Worm (Caenorhabditis elegans) whole organism, late embryonic: ENCODE data around the gene VM106R.1.

ENCODE experiments used
- K09A11.1 ChIP-seq: sonication (generic microtip); optimal IDR thresholded peaks from 2 replicates; lab custom pipeline; 2017; ENCODE audit warnings: antibody characterized with exemption, mild to moderate bottlenecking, missing genetic modification characterization, missing compliant biosample characterization; ENCODE audit not compliant: insufficient read depth
- ceh-14 ChIP-seq: sonication (generic microtip); optimal IDR thresholded peaks from 2 replicates; lab custom pipeline; 2016; ENCODE audit warnings: missing genotype, missing genetic modification characterization, missing compliant biosample characterization
- ceh-18 ChIP-seq: sonication (generic microtip); optimal IDR thresholded peaks from 2 replicates; lab custom pipeline; 2016; ENCODE audit warnings: missing genetic modification characterization, missing compliant biosample characterization
- ceh-2 ChIP-seq: sonication (generic microtip); optimal IDR thresholded peaks from 2 replicates; lab custom pipeline; 2016; ENCODE audit warnings: missing genotype, missing genetic modification characterization, missing compliant biosample characterization
- ceh-31 ChIP-seq: sonication (generic microtip); optimal IDR thresholded peaks from 2 replicates; lab custom pipeline; 2016; ENCODE audit warnings: missing genetic modification characterization, missing compliant biosample characterization
- ceh-45 ChIP-seq: fragments of 200-800 bp; sonication (Bioruptor generic); IDR thresholded peaks from 2 replicates; pipeline ENCODE4 v1.3.6; 2022; ENCODE audit warnings: missing genetic modification reagents, missing genetic modification characterization, missing compliant biosample characterization
- ceh-6 ChIP-seq: fragments of 200-800 bp; sonication (Bioruptor generic); optimal IDR thresholded peaks from 2 replicates; lab custom pipeline; 2018; ENCODE audit warnings: mild to moderate bottlenecking, missing genetic modification characterization, missing compliant biosample characterization
- dve-1 ChIP-seq: sonication (generic microtip); optimal IDR thresholded peaks from 2 replicates; lab custom pipeline; 2017; ENCODE audit warnings: antibody characterized with exemption, mild to moderate bottlenecking, missing genetic modification characterization, missing compliant biosample characterization
- elt-2 ChIP-seq: sonication (generic microtip); optimal IDR thresholded peaks from 2 replicates; lab custom pipeline; 2016; ENCODE audit warnings: missing genetic modification reagents, missing genetic modification characterization, missing compliant biosample characterization
- eyg-1 ChIP-seq: sonication (generic microtip); optimal IDR thresholded peaks from 2 replicates; lab custom pipeline; 2016; ENCODE audit warnings: missing genotype, missing genetic modification characterization, missing compliant biosample characterization
- fkh-10 ChIP-seq: fragments of 150-350 bp; optimal IDR thresholded peaks from 2 replicates; lab custom pipeline; 2014; ENCODE audit warnings: missing biosample characterization, missing genetic modification reagents, missing genetic modification characterization
- gmeb-2 ChIP-seq: sonication (generic microtip); optimal IDR thresholded peaks from 2 replicates; lab custom pipeline; 2016; ENCODE audit warnings: missing genetic modification characterization, inconsistent platforms, missing compliant biosample characterization
- hlh-13 ChIP-seq: fragments of 200-800 bp; sonication (Bioruptor generic); optimal IDR thresholded peaks from 2 replicates; lab custom pipeline; 2018; ENCODE audit warnings: mild to moderate bottlenecking, missing genetic modification characterization, missing compliant biosample characterization
- hlh-15 ChIP-seq: sonication (generic microtip); optimal IDR thresholded peaks from 2 replicates; lab custom pipeline; 2016; ENCODE audit warnings: missing genetic modification characterization, missing compliant biosample characterization
- hlh-30 ChIP-seq: sonication (generic microtip); optimal IDR thresholded peaks from 2 replicates; lab custom pipeline; 2017; ENCODE audit warnings: antibody characterized with exemption, missing genetic modification characterization, missing compliant biosample characterization; ENCODE audit not compliant: insufficient read depth
- hlh-6 ChIP-seq: sonication (generic microtip); optimal IDR thresholded peaks from 2 replicates; lab custom pipeline; 2016; ENCODE audit warnings: missing genotype, missing genetic modification characterization, missing compliant biosample characterization
- lim-6 ChIP-seq: sonication (generic microtip); optimal IDR thresholded peaks from 2 replicates; lab custom pipeline; 2016; ENCODE audit warnings: missing genetic modification characterization, missing compliant biosample characterization
- nfya-1 ChIP-seq: sonication (generic microtip); optimal IDR thresholded peaks from 2 replicates; lab custom pipeline; 2017; ENCODE audit warnings: missing genetic modification characterization, mild to moderate bottlenecking, missing compliant biosample characterization, antibody characterized with exemption, moderate library complexity
- nhr-11 ChIP-seq: fragments of 150-350 bp; optimal IDR thresholded peaks from 2 replicates; lab custom pipeline; 2014; ENCODE audit warnings: missing biosample characterization, missing genetic modification characterization
- npax-4 ChIP-seq: sonication (generic microtip); optimal IDR thresholded peaks from 2 replicates; lab custom pipeline; 2016; ENCODE audit warnings: missing genetic modification characterization, missing compliant biosample characterization
- pros-1 ChIP-seq: fragments of 150-350 bp; optimal IDR thresholded peaks from 2 replicates; lab custom pipeline; 2014; ENCODE audit warnings: missing biosample characterization, missing genetic modification reagents, missing genetic modification characterization
- sox-2 ChIP-seq: fragments of 200-800 bp; sonication (Bioruptor generic); IDR thresholded peaks from 2 replicates; pipeline ENCODE4 v1.3.6; 2022; ENCODE audit warnings: missing genetic modification reagents, missing genetic modification characterization, missing compliant biosample characterization
- syd-9 ChIP-seq: sonication (generic microtip); optimal IDR thresholded peaks from 2 replicates; lab custom pipeline; 2016; ENCODE audit warnings: mild to moderate bottlenecking, missing genetic modification characterization, moderate library complexity, missing compliant biosample characterization
- tbx-2 ChIP-seq: sonication (generic microtip); optimal IDR thresholded peaks from 2 replicates; lab custom pipeline; 2016; ENCODE audit warnings: missing genetic modification characterization, missing compliant biosample characterization
- ttx-3 ChIP-seq: sonication (generic microtip); optimal IDR thresholded peaks from 2 replicates; lab custom pipeline; 2016; ENCODE audit warnings: missing genetic modification reagents, missing genetic modification characterization, missing compliant biosample characterization
- unc-42 ChIP-seq: sonication (generic microtip); optimal IDR thresholded peaks from 2 replicates; lab custom pipeline; 2016; ENCODE audit warnings: missing genotype, missing genetic modification characterization, missing compliant biosample characterization

VM106R.1 gene

DNA sequence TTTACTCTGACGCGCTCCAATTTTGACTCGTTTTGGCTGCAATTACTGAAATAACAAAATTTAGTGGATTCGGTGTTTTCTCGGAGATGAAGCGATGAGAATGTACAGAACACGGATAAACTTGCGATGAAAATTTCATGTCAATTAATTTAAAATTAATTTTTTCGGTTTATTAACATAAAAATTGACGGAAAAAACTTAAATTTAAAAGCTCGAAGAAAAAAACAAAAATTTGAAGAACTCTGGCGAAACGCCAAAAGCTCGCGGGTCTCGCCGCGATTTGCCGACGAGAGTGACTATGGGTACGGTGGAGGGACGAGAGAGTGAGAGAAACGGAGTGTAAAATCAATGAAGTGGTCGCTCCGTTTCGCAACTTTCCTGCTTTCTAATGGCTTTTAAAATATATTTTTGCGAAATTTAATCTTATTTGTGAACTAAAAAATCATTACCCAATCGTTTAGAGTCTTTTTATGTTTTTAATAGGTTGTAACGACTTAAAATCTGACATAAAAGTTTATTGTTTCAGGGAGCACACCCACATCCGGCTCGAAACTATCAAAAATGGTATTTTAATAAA lies 39.8 kb upstream of the VM106R.1 start, which contains the start of the genes gmps-1 and cap-2 (continued):
- TF ChIP-seq ceh-2 (tag; lab: Kevin White, UChicago), result peak; percentile 2
- TF ChIP-seq unc-42, result peak; percentile 69
- TF ChIP-seq nhr-11 (tag; lab: Kevin White, UChicago), result no peak
- TF ChIP-seq sox-2 (GFP tag; lab: Robert Waterston, UW), result no peak; the same call in 1 of the 2 replicates
- peak; percentile 78 for TF ChIP-seq ceh-31 (tag; lab: Kevin White, UChicago)
- no peak for TF ChIP-seq K09A11.1 (tag; lab: Kevin White, UChicago)
- no peak for TF ChIP-seq hlh-30 (tag; lab: Kevin White, UChicago)
- TF ChIP-seq gmeb-2 (tag; lab: Kevin White, UChicago), result no peak
- TF ChIP-seq npax-4 (tag; lab: Kevin White, UChicago), result no peak
- no peak for TF ChIP-seq syd-9 (tag; lab: Kevin White, UChicago)
- no peak for TF ChIP-seq ceh-45 (GFP tag; lab: Robert Waterston, UW)
- TF ChIP-seq pros-1, result no peak
- peak; percentile 80 for TF ChIP-seq tbx-2 (tag; lab: Kevin White, UChicago)
- peak; percentile 5 for TF ChIP-seq eyg-1 (tag; lab: Kevin White, UChicago)
- TF ChIP-seq fkh-10, result no peak
- no peak for TF ChIP-seq lim-6
- TF ChIP-seq, all 69 proteins: peak for 24

DNA sequence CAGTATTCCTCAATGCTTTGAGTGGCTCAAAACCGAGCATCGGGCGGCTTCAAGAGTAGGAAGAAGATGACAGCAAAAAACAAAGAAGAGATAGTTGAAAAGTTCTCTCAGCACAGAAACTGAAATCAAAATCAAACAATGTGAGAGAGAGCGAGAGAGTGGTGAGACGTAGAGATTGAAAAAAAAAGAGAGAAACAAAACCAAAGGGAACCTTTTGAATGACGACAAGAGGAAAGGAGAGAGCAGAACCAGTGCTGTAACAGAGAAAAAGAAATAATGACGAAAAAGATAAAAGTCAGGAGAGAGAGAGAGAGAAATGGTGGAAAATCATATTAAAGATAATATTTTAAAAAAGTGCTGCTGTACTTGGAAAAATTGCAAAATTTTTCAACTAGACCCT lies 38.2 kb upstream of the VM106R.1 start:
- TF ChIP-seq ceh-18 (peak; percentile 59), ttx-3 (tag; lab: Kevin White, UChicago) (no peak), ceh-14 (tag; lab: Kevin White, UChicago) (no peak)
- TF ChIP-seq, all 69 proteins: peak for 1

DNA sequence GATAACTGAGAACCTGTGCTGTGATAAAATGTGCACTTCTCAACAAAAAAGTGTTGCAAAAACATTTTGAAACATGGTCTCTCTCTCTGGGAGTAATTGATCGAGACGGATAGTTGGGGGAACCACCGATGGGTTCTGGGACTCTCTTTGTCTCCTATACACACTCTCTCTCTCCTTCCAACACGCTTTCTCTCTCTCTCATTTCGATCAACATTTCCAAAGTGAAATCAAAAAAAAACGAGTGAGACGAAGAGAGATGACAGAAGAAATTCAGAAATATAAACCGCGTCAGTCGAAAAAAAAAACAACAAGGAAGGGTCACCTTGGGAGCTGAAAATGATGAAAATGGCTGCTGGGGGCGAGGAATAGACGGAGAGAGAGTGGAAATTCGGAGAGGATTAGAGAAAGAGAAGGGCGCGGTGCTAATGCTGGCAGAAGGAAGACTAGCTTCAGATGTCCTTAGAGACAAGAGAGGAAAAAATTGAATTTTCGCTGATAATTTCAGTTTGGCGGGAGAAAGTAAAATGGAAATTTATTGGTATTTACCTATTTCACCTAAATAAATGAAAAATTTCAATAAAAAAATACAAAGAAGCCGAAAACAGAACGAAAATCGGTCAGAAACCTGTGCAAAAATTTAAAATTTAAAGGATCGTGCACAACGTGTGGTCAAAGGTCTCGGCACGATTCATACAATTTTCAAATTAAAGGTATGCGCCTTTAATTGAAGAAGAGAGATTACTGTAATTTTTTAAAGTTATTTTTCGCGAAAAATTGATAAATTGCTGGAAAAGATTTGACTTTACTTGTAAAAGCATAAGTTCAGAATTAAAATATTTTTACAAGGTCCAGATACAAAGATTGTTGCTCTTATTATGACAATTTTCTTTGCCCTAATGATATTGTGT lies 34.0 kb upstream of the VM106R.1 start:
- no peak for TF ChIP-seq hlh-6 (tag; lab: Kevin White, UChicago)
- TF ChIP-seq nfya-1 (tag; lab: Kevin White, UChicago), result peak; percentile 2

DNA sequence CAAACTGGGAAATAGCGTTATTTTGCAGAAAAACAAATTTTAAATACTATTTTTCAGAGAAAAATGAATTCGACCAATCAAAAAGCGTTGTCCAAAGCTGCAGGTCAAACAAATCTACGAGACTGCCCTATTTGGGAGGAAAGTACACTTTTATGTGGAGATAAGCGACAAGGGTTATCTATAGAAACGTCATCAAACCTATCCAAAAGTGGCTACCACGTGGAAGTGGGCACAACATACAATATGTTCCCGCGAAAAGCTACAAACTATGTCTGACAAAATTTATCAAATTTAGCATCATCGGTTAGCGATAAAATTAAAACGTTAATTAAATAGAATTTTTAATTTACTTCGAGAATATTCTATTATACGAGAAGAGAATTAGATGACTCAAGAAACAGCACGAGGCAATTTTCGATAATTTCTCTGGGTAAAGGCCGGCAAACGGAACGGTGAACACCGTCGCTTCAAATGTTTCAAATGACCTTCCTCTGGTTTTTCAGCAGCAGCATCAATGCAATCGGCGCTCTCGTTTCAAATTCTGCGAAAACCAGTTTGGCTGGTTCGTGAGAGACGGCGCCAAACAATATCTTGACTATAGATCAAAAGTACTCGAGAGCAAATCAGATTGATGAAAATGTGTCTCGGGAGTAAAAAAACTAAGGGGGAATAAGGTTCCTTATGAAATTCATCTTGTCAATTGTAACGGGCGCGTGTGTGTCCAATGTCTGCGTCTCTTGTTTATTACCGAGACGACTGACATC lies 32.9 kb upstream of the VM106R.1 start:
- TF ChIP-seq elt-2 (tag; lab: Kevin White, UChicago) (peak; percentile 60), ceh-6 (GFP tag; lab: Kevin White, UChicago) (no peak)

DNA sequence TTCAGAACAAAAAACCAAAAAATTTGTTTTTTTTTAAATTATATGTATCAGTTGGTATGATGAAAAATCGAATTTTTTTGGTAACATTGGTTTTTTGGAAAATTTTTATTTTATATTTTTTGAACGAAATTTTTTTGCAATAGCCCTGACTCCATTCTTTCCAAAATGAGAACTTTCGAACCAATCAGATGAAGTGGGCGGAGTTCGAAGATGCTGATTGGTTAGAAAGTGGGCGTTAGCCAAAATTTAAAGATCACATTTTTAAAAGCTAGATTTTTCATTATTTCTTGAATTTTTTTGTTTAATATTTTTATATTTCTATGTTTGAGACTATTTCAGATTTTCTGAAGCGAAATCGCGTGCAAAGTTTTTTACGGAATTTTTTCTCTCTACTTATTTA lies 32.3 kb upstream of the VM106R.1 start:
- TF ChIP-seq nfya-1 (tag; lab: Kevin White, UChicago) (peak; percentile 98), tbx-2 (tag; lab: Kevin White, UChicago) (no peak), hlh-13 (GFP tag; lab: Kevin White, UChicago) (no peak), hlh-15 (no peak)

DNA sequence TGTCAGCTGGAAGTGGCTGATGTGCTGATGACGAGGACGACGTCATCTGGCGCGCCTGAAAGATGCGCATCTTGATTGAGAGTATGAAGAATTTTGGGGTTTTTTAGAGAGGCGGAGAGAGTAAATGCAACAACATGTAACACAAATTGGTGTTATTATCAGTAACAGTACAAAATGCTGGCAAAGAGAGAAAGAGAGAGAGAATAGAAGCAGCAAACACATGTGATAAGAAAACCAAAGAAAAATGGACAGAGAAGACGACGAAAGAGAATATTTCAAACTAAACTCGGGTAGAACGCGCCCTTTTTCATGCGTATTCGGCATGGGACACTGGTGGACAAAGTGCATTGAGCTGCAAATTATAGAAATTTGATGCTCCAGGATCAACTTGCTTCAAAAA lies 31.9 kb upstream of the VM106R.1 start, which contains the start of gene M106.3:
TSS of gene M106.3 (minus strand) at position 70 of the 400 bp plus-strand sequence.
- peak; percentile 15 for TF ChIP-seq elt-2 (tag; lab: Kevin White, UChicago)
- no peak for TF ChIP-seq dve-1 (tag; lab: Kevin White, UChicago)
- TF ChIP-seq, all 69 proteins: peak for 1
